Worm (Caenorhabditis elegans): ENCODE measurements around the gene sdz-1.

The sdz-1 gene

ce11 chrIII:8678371-8678770 lies 21.8 kb downstream of the sdz-1 start:
- TF ChIP-seq jun-1 (tag; optimal IDR thresholded peaks at IDR 0.05) (peak; percentile 61), ces-1 (GFP tag; optimal IDR thresholded peaks at IDR 0.05) (no peak), ceh-90 (tag; optimal IDR thresholded peaks at IDR 0.05) (peak; percentile 12), blmp-1 (tag; optimal IDR thresholded peaks at IDR 0.05) (peak; percentile 2), isw-1 (GFP tag; IDR thresholded peaks at IDR 0.05) (peak; percentile 24; the same call in 1 of the 2 replicates), nhr-77 (tag; optimal IDR thresholded peaks at IDR 0.05) (peak; percentile 46), alr-1 (tag; optimal IDR thresholded peaks at IDR 0.05; ENCODE audit: borderline replicate concordance) (no peak), C34B4.2 (tag; optimal IDR thresholded peaks at IDR 0.05) (no peak), pag-3 (tag; optimal IDR thresholded peaks at IDR 0.05; ENCODE audit: borderline replicate concordance, insufficient read depth) (no peak), F16B12.6 (tag; optimal IDR thresholded peaks at IDR 0.05) (peak; percentile 40), sup-37 (GFP tag; optimal IDR thresholded peaks at IDR 0.05) (no peak), unc-98 (GFP tag; IDR thresholded peaks at IDR 0.05) (no peak), swsn-7 (tag; optimal IDR thresholded peaks at IDR 0.05) (peak; percentile 71), snpc-4 (tag; optimal IDR thresholded peaks at IDR 0.05) (peak; percentile 8), lin-13 (GFP tag; optimal IDR thresholded peaks at IDR 0.05) (peak; percentile 42), efl-1 (optimal IDR thresholded peaks at IDR 0.05) (peak; percentile 66 to 70), efl-1 (GFP tag; optimal IDR thresholded peaks at IDR 0.05 in 1 of 2) (peak; percentile 55 to 96), mab-9 (GFP tag; IDR thresholded peaks at IDR 0.05) (no peak), Y116A8C.19 (tag; optimal IDR thresholded peaks at IDR 0.05; ENCODE audit: borderline replicate concordance) (no peak), mdl-1 (tag; optimal IDR thresholded peaks at IDR 0.05) (peak in 1 of 2 experiments; percentile 60), skn-1 (tag; optimal IDR thresholded peaks at IDR 0.05) (peak; percentile 47), nhr-90 (tag; optimal IDR thresholded peaks at IDR 0.05; ENCODE audit: poor library complexity) (peak; percentile 61), zip-4 (GFP tag; optimal IDR thresholded peaks at IDR 0.05) (peak; percentile 36), nhr-76 (tag; optimal IDR thresholded peaks at IDR 0.05) (no peak), unc-30 (tag; optimal IDR thresholded peaks at IDR 0.05) (no peak), fkh-4 (tag; optimal IDR thresholded peaks at IDR 0.05; ENCODE audit: borderline replicate concordance) (no peak), ets-5 (GFP tag; IDR thresholded peaks at IDR 0.05) (no peak), dpl-1 (GFP tag; optimal IDR thresholded peaks at IDR 0.05) (peak; percentile 26 to 49 (median 49)), nhr-11 (tag; optimal IDR thresholded peaks at IDR 0.05) (no peak), nhr-47 (tag; optimal IDR thresholded peaks at IDR 0.05) (peak; percentile 79), unc-86 (tag; optimal IDR thresholded peaks at IDR 0.05) (peak; percentile 28), aly-2 (tag; optimal IDR thresholded peaks at IDR 0.05) (peak; percentile 70), hpl-2 (GFP tag; optimal IDR thresholded peaks at IDR 0.05) (no peak), nhr-84 (tag; optimal IDR thresholded peaks at IDR 0.05) (no peak), elt-3 (tag; optimal IDR thresholded peaks at IDR 0.05) (peak in 1 of 6 experiments; percentile 43), lir-3 (tag; optimal IDR thresholded peaks at IDR 0.05; ENCODE audit: poor library complexity) (peak; percentile 58), nhr-28 (tag; optimal IDR thresholded peaks at IDR 0.05) (no peak), egl-27 (tag; optimal IDR thresholded peaks at IDR 0.05) (no peak), lin-35 (GFP tag; optimal IDR thresholded peaks at IDR 0.05) (peak; percentile 58 to 82), vab-15 (tag; optimal IDR thresholded peaks at IDR 0.05) (no peak), unc-130 (tag; optimal IDR thresholded peaks at IDR 0.05) (no peak), tlp-1 (tag; optimal IDR thresholded peaks at IDR 0.05) (no peak), nhr-20 (tag; optimal IDR thresholded peaks at IDR 0.05) (peak; percentile 68), C16A3.4 (tag; optimal IDR thresholded peaks at IDR 0.05) (peak; percentile 71), sptf-1 (tag; optimal IDR thresholded peaks at IDR 0.05) (no peak), hlh-17 (GFP tag; optimal IDR thresholded peaks at IDR 0.05; ENCODE audit: borderline replicate concordance) (no peak), fkh-10 (GFP tag; optimal IDR thresholded peaks at IDR 0.05) (peak; percentile 52), nhr-237 (tag; optimal IDR thresholded peaks at IDR 0.05) (no peak), elt-2 (tag; optimal IDR thresholded peaks at IDR 0.05) (peak; percentile 6), efl-3 (GFP tag; optimal IDR thresholded peaks at IDR 0.05) (no peak), irx-1 (tag; optimal IDR thresholded peaks at IDR 0.05) (peak; percentile 32), nhr-19 (GFP tag; conservative IDR thresholded peaks at IDR 0.05) (peak; percentile 76), tbx-2 (tag; optimal IDR thresholded peaks at IDR 0.05) (peak; percentile 61)
